Fruit fly (Drosophila melanogaster) S2 (cell line): ENCODE results near the gene CG32170.

ENCODE experiments used
- CG8478 ChIP-seq: fragments of >200 bp; optimal IDR thresholded peaks from 2 replicates; lab custom pipeline; 2018
- CTCF ChIP-seq, 2 experiments: fragments of >200 bp; optimal IDR thresholded peaks; 2 replicates each; lab custom pipeline; 2018

Gene CG32170

dm6 chr3L:16858780-16859179 is 18.3 kb upstream of the CG32170 start, which contains the start of gene sinah:
Gene sinah, plus strand, starts transcription at chr3L:16859080.
- TF ChIP-seq CG8478 (lab: Kevin White, UChicago) (no peak), CTCF (optimal IDR thresholded peaks at IDR 0.05; lab: Kevin White, UChicago) (no peak)

- TF ChIP-seq CTCF (optimal IDR thresholded peaks at IDR 0.05; lab: Kevin White, UChicago): no peak
These were observed 16.8 kb upstream of the CG32170 start, which contains the start of gene CG13029 for dm6 chr3L:16860322-16860721. Gene CG13029, plus strand, starts transcription at chr3L:16860622.

- TF ChIP-seq CG8478 (lab: Kevin White, UChicago) (no peak), CTCF (optimal IDR thresholded peaks at IDR 0.05; lab: Kevin White, UChicago) (peak in 1 of 2 experiments; percentile 2)
These were observed 16.2 kb upstream of the CG32170 start for dm6 chr3L:16860879-16861278.

dm6 chr3L:16862284-16862683 is 14.8 kb upstream of the CG32170 start, which contains the start of gene Rh4:
Gene Rh4, minus strand, starts transcription at chr3L:16862517.
- TF ChIP-seq CTCF (optimal IDR thresholded peaks at IDR 0.05; lab: Kevin White, UChicago) (no peak), CG8478 (lab: Kevin White, UChicago) (no peak)

- no peak for TF ChIP-seq CG8478 (lab: Kevin White, UChicago)
- no peak for TF ChIP-seq CTCF (optimal IDR thresholded peaks at IDR 0.05; lab: Kevin White, UChicago)
These were observed 14.2 kb upstream of the CG32170 start, which contains the start of gene CG9951 for dm6 chr3L:16862958-16863357. Gene CG9951, plus strand, starts transcription at chr3L:16863164.

dm6 chr3L:16865123-16865831 is 11.8 kb upstream of the CG32170 start, which contains the start of gene Lmpt:
Gene Lmpt, plus strand, starts transcription at chr3L:16865295.
- TF ChIP-seq CG8478 (lab: Kevin White, UChicago) (no peak), CTCF (optimal IDR thresholded peaks at IDR 0.05; lab: Kevin White, UChicago) (no peak)

- TF ChIP-seq CTCF (optimal IDR thresholded peaks at IDR 0.05; lab: Kevin White, UChicago) (no peak), CG8478 (lab: Kevin White, UChicago) (no peak)
These were observed 11.3 kb upstream of the CG32170 start for dm6 chr3L:16865832-16866163.

- TF ChIP-seq CTCF (optimal IDR thresholded peaks at IDR 0.05; lab: Kevin White, UChicago): no peak
- TF ChIP-seq CG8478 (lab: Kevin White, UChicago): no peak
These were observed 9.9 kb upstream of the CG32170 start for dm6 chr3L:16867190-16867589.

- no peak for TF ChIP-seq CTCF (optimal IDR thresholded peaks at IDR 0.05; lab: Kevin White, UChicago)
- no peak for TF ChIP-seq CG8478 (lab: Kevin White, UChicago)
These were observed 6.4 kb upstream of the CG32170 start for dm6 chr3L:16870723-16871137.

- TF ChIP-seq CTCF (optimal IDR thresholded peaks at IDR 0.05; lab: Kevin White, UChicago): no peak
- no peak for TF ChIP-seq CG8478 (lab: Kevin White, UChicago)
These were observed 5.5 kb upstream of the CG32170 start for dm6 chr3L:16871630-16872029.

dm6 chr3L:16872487-16872955 is 4.6 kb upstream of the CG32170 start:
- TF ChIP-seq CTCF (optimal IDR thresholded peaks at IDR 0.05; lab: Kevin White, UChicago) (no peak), CG8478 (lab: Kevin White, UChicago) (no peak)

dm6 chr3L:16873127-16873543 is 4.0 kb upstream of the CG32170 start:
- TF ChIP-seq CTCF (optimal IDR thresholded peaks at IDR 0.05; lab: Kevin White, UChicago): no peak
- TF ChIP-seq CG8478 (lab: Kevin White, UChicago): no peak

dm6 chr3L:16873679-16874078 is 3.4 kb upstream of the CG32170 start:
- TF ChIP-seq CTCF (optimal IDR thresholded peaks at IDR 0.05; lab: Kevin White, UChicago) (no peak), CG8478 (lab: Kevin White, UChicago) (no peak)

dm6 chr3L:16875484-16875883 is 1.6 kb upstream of the CG32170 start:
- TF ChIP-seq CTCF (optimal IDR thresholded peaks at IDR 0.05; lab: Kevin White, UChicago) (peak in 1 of 2 experiments; percentile 38), CG8478 (lab: Kevin White, UChicago) (no peak)

dm6 chr3L:16875959-16876358 is 1.1 kb upstream of the CG32170 start:
- TF ChIP-seq CTCF (optimal IDR thresholded peaks at IDR 0.05; lab: Kevin White, UChicago) (no peak), CG8478 (lab: Kevin White, UChicago) (no peak)
